Fruit fly (Drosophila melanogaster) whole organism, embryonic: ENCODE data around the gene CG14043.

Experiments
- Adf1 ChIP-seq: fragments of 200-800 bp; sonication (Bioruptor generic); IDR thresholded peaks from 2 replicates; pipeline ENCODE4 v1.3.6; 2022; ENCODE audit warnings: missing biosample characterization, missing genetic modification characterization
- BtbVII ChIP-seq: fragments of 200-800 bp; sonication (Bioruptor generic); optimal IDR thresholded peaks from 3 replicates; lab custom pipeline; 2017; ENCODE audit warnings: missing biosample characterization, mild to moderate bottlenecking, missing genetic modification characterization
- CG11085 ChIP-seq: fragments of 200-800 bp; sonication (Bioruptor generic); IDR thresholded peaks from 2 replicates; pipeline ENCODE4 v1.3.6; 2022; ENCODE audit warnings: missing biosample characterization, missing genetic modification characterization
- CG12071 ChIP-seq: fragments of 200-800 bp; sonication (Bioruptor generic); optimal IDR thresholded peaks from 3 replicates; lab custom pipeline; 2018; ENCODE audit warnings: missing biosample characterization, mild to moderate bottlenecking, missing genetic modification characterization
- CG13123 ChIP-seq: fragments of 200-800 bp; sonication (Bioruptor generic); optimal IDR thresholded peaks from 2 replicates; lab custom pipeline; 2016; ENCODE audit warnings: missing biosample characterization, missing genetic modification characterization
- CG13424 ChIP-seq: fragments of 200-800 bp; sonication (Bioruptor generic); optimal IDR thresholded peaks from 2 replicates; lab custom pipeline; 2019; ENCODE audit warnings: missing biosample characterization, mild to moderate bottlenecking, missing genetic modification characterization, moderate library complexity
- CG13894 ChIP-seq: fragments of 200-800 bp; sonication (Bioruptor generic); optimal IDR thresholded peaks from 3 replicates; lab custom pipeline; 2018; ENCODE audit warnings: missing biosample characterization, mild to moderate bottlenecking, missing genetic modification characterization, moderate library complexity
- CG15269 ChIP-seq: fragments of 200-800 bp; sonication (Bioruptor generic); optimal IDR thresholded peaks from 2 replicates; lab custom pipeline; 2018; ENCODE audit warnings: missing biosample characterization, mild to moderate bottlenecking, missing genetic modification characterization, moderate library complexity
- CG1647 ChIP-seq: fragments of 200-800 bp; sonication (Bioruptor generic); optimal IDR thresholded peaks from 3 replicates; lab custom pipeline; 2016; ENCODE audit warnings: missing biosample characterization, missing genetic modification characterization
- CG16779 ChIP-seq: fragments of 200-800 bp; sonication (Bioruptor generic); IDR thresholded peaks from 2 replicates; pipeline ENCODE4 v1.3.6; 2022; ENCODE audit warnings: missing biosample characterization, missing genetic modification characterization
- CG17829 ChIP-seq: fragments of 200-800 bp; optimal IDR thresholded peaks from 2 replicates; lab custom pipeline; 2019; ENCODE audit warnings: missing biosample characterization, mild to moderate bottlenecking, missing genetic modification characterization, moderate library complexity
- CG18011 ChIP-seq: fragments of 200-800 bp; sonication (Bioruptor generic); optimal IDR thresholded peaks from 2 replicates; lab custom pipeline; 2017; ENCODE audit warnings: missing biosample characterization, missing genetic modification characterization, mild to moderate bottlenecking, moderate library complexity, missing genotype
- CG2116 ChIP-seq: fragments of 200-800 bp; sonication (Bioruptor generic); optimal IDR thresholded peaks from 3 replicates; lab custom pipeline; 2018; ENCODE audit warnings: missing biosample characterization, mild to moderate bottlenecking, missing genetic modification characterization
- CG2202 ChIP-seq: fragments of 200-800 bp; sonication (Bioruptor generic); optimal IDR thresholded peaks from 2 replicates; lab custom pipeline; 2018; ENCODE audit warnings: missing biosample characterization, mild to moderate bottlenecking, missing genetic modification characterization
- CG2712 ChIP-seq: fragments of 200-800 bp; optimal IDR thresholded peaks from 3 replicates; lab custom pipeline; 2019; ENCODE audit warnings: missing biosample characterization, mild to moderate bottlenecking, missing genetic modification characterization, moderate library complexity
- CG2875 ChIP-seq: fragments of 200-800 bp; sonication (Bioruptor generic); optimal IDR thresholded peaks from 2 replicates; lab custom pipeline; 2017; ENCODE audit warnings: missing biosample characterization, mild to moderate bottlenecking, missing genetic modification characterization, missing genetic modification reagents
- CG31365 ChIP-seq: fragments of 200-800 bp; sonication (Bioruptor generic); optimal IDR thresholded peaks from 2 replicates; lab custom pipeline; 2018; ENCODE audit warnings: missing biosample characterization, mild to moderate bottlenecking, missing genetic modification characterization
- CG31441 ChIP-seq: fragments of 200-800 bp; sonication (Bioruptor generic); IDR thresholded peaks from 2 replicates; pipeline ENCODE4 v1.3.6; 2022; ENCODE audit warnings: missing biosample characterization, missing genetic modification characterization
- CG4617 ChIP-seq: fragments of 200-800 bp; sonication (Bioruptor generic); optimal IDR thresholded peaks from 3 replicates; lab custom pipeline; 2016; ENCODE audit warnings: missing biosample characterization, missing genetic modification characterization, borderline replicate concordance
- CG4854 ChIP-seq: fragments of 200-800 bp; sonication (Bioruptor generic); optimal IDR thresholded peaks from 2 replicates; lab custom pipeline; 2016; ENCODE audit warnings: missing biosample characterization, missing genetic modification characterization, inconsistent platforms
- CG6254 ChIP-seq: fragments of 200-800 bp; sonication (Bioruptor generic); optimal IDR thresholded peaks from 3 replicates; lab custom pipeline; 2017; ENCODE audit warnings: mild to moderate bottlenecking, missing biosample characterization, missing genetic modification reagents, missing genetic modification characterization
- CG6765 ChIP-seq: fragments of 200-800 bp; sonication (Bioruptor generic); optimal IDR thresholded peaks from 3 replicates; lab custom pipeline; 2017; ENCODE audit warnings: missing biosample characterization, mild to moderate bottlenecking, missing genetic modification characterization
- CG7271 ChIP-seq: fragments of 200-800 bp; sonication (Bioruptor generic); optimal IDR thresholded peaks from 2 replicates; lab custom pipeline; 2018; ENCODE audit warnings: missing biosample characterization, mild to moderate bottlenecking, missing genetic modification characterization, moderate library complexity
- CG7357 ChIP-seq: fragments of 200-800 bp; sonication (Bioruptor generic); IDR thresholded peaks from 3 replicates; pipeline ENCODE4 v1.3.6; 2022; ENCODE audit warnings: missing biosample characterization, missing genetic modification characterization
- CG8478 ChIP-seq: fragments of >200 bp; optimal IDR thresholded peaks from 2 replicates; lab custom pipeline; 2018
- CG8944 ChIP-seq: fragments of 200-800 bp; sonication (Bioruptor generic); optimal IDR thresholded peaks from 3 replicates; lab custom pipeline; 2016; ENCODE audit warnings: missing biosample characterization, missing genetic modification characterization
- CG9797 ChIP-seq: fragments of 200-800 bp; sonication (Bioruptor generic); optimal IDR thresholded peaks from 3 replicates; lab custom pipeline; 2018; ENCODE audit warnings: missing biosample characterization, mild to moderate bottlenecking, missing genetic modification characterization
- Dfd ChIP-seq, 2 experiments: fragments of >200 bp; optimal IDR thresholded peaks; 2 replicates each; lab custom pipeline; 2017; ENCODE audit warnings: missing biosample characterization in 2 of 2, missing genetic modification characterization in 2 of 2
- Dll ChIP-seq: fragments of 200-800 bp; sonication (Bioruptor generic); IDR thresholded peaks from 4 replicates; pipeline ENCODE4 v1.3.6; 2022; ENCODE audit warnings: missing biosample characterization, missing genetic modification characterization; ENCODE audit not compliant: partially characterized antibody
- Doc3 ChIP-seq: fragments of 200-800 bp; sonication (Bioruptor generic); IDR thresholded peaks from 3 replicates; pipeline ENCODE4 v1.3.6; 2022; ENCODE audit warnings: missing biosample characterization, missing genetic modification characterization; ENCODE audit not compliant: partially characterized antibody
- HLH3B ChIP-seq: fragments of 200-800 bp; sonication (Bioruptor generic); IDR thresholded peaks from 2 replicates; pipeline ENCODE4 v1.3.6; 2022; ENCODE audit warnings: missing biosample characterization, missing genetic modification characterization
- HmgD ChIP-seq: fragments of 200-800 bp; sonication (Bioruptor generic); optimal IDR thresholded peaks from 3 replicates; lab custom pipeline; 2016; ENCODE audit warnings: missing biosample characterization, missing genetic modification characterization
- Six4 ChIP-seq: fragments of 200-800 bp; sonication (Bioruptor generic); optimal IDR thresholded peaks from 2 replicates; lab custom pipeline; 2016; ENCODE audit warnings: missing biosample characterization, missing genetic modification characterization
- Tbp ChIP-seq: fragments of >200 bp; optimal IDR thresholded peaks from 2 replicates; lab custom pipeline; 2018; ENCODE audit warnings: missing biosample characterization, missing genetic modification characterization
- Usf ChIP-seq: fragments of 200-800 bp; sonication (Bioruptor generic); optimal IDR thresholded peaks from 2 replicates; lab custom pipeline; 2017; ENCODE audit warnings: missing genotype, missing biosample characterization, missing genetic modification characterization
- ap ChIP-seq: fragments of 200-800 bp; sonication (Bioruptor generic); IDR thresholded peaks from 2 replicates; pipeline ENCODE4 v1.3.6; 2022; ENCODE audit warnings: missing biosample characterization, missing genetic modification characterization
- br ChIP-seq: fragments of >200 bp; optimal IDR thresholded peaks from 2 replicates; lab custom pipeline; 2017
- ci ChIP-seq: fragments of 200-800 bp; sonication (Bioruptor generic); IDR thresholded peaks from 3 replicates; pipeline ENCODE4 v1.3.6; 2022; ENCODE audit warnings: missing biosample characterization, missing genetic modification characterization
- dmrt11E ChIP-seq: fragments of 200-800 bp; sonication (Bioruptor generic); optimal IDR thresholded peaks from 3 replicates; lab custom pipeline; 2018; ENCODE audit warnings: missing biosample characterization, mild to moderate bottlenecking, missing genetic modification characterization, moderate library complexity
- en ChIP-seq: fragments of 200-800 bp; sonication (Bioruptor generic); optimal IDR thresholded peaks from 2 replicates; lab custom pipeline; 2016; ENCODE audit warnings: missing biosample characterization, missing genetic modification characterization
- eyg ChIP-seq: fragments of 200-800 bp; sonication (Bioruptor generic); optimal IDR thresholded peaks from 3 replicates; lab custom pipeline; 2016; ENCODE audit warnings: missing biosample characterization, missing genetic modification characterization
- ken ChIP-seq: fragments of 200-800 bp; sonication (Bioruptor generic); IDR thresholded peaks from 3 replicates; pipeline ENCODE4 v1.3.6; 2022; ENCODE audit warnings: missing biosample characterization, missing genetic modification characterization
- klu ChIP-seq: fragments of 200-800 bp; sonication (Bioruptor generic); IDR thresholded peaks from 2 replicates; pipeline ENCODE4 v1.3.6; 2022; ENCODE audit warnings: missing biosample characterization, missing genetic modification characterization
- nerfin-1 ChIP-seq: fragments of 200-800 bp; sonication (Bioruptor generic); optimal IDR thresholded peaks from 3 replicates; lab custom pipeline; 2019; ENCODE audit warnings: missing biosample characterization, mild to moderate bottlenecking, missing genetic modification characterization, moderate library complexity
- nmo ChIP-seq: fragments of 200-800 bp; sonication (Bioruptor generic); optimal IDR thresholded peaks from 2 replicates; lab custom pipeline; 2018; ENCODE audit warnings: missing biosample characterization, mild to moderate bottlenecking, missing genetic modification characterization, moderate library complexity
- peb ChIP-seq: fragments of 200-800 bp; sonication (Bioruptor generic); IDR thresholded peaks from 2 replicates; pipeline ENCODE4 v1.3.6; 2022; ENCODE audit warnings: missing biosample characterization, missing genetic modification characterization
- ro ChIP-seq: fragments of 200-800 bp; sonication (Bioruptor generic); IDR thresholded peaks from 2 replicates; pipeline ENCODE4 v1.3.6; 2022; ENCODE audit warnings: missing biosample characterization, missing genetic modification characterization
- sug ChIP-seq: fragments of 200-800 bp; optimal IDR thresholded peaks from 2 replicates; lab custom pipeline; 2019; ENCODE audit warnings: missing biosample characterization, mild to moderate bottlenecking, missing genetic modification characterization, moderate library complexity
- tap ChIP-seq: fragments of 200-800 bp; optimal IDR thresholded peaks from 3 replicates; lab custom pipeline; 2019; ENCODE audit warnings: missing biosample characterization, mild to moderate bottlenecking, missing genetic modification characterization, moderate library complexity
- vvl ChIP-seq: fragments of 200-800 bp; sonication (Bioruptor generic); IDR thresholded peaks from 2 replicates; pipeline ENCODE4 v1.3.6; 2022; ENCODE audit warnings: missing biosample characterization, missing genetic modification characterization
- wdn ChIP-seq: fragments of 200-800 bp; sonication (Bioruptor generic); IDR thresholded peaks from 2 replicates; pipeline ENCODE4 v1.3.6; 2022; ENCODE audit warnings: missing biosample characterization, missing genetic modification characterization

CG14043 gene

dm6 chr2L:4976988-4977551 is 5.6 kb downstream of the CG14043 start, which contains the start of the genes Gmd and CG3792 (continued):
- TF ChIP-seq CG9797 (GFP tag; lab: Kevin White, UChicago) (peak; percentile 45), CG15269 (tag; lab: Kevin White, UChicago) (no peak), wdn (GFP tag; lab: Robert Waterston, UW) (peak; percentile 94), dmrt11E (tag; lab: Kevin White, UChicago) (peak; percentile 95), CG13123 (peak; percentile 92), CG8478 (lab: Kevin White, UChicago) (no peak), CG2116 (GFP tag; lab: Kevin White, UChicago) (peak; percentile 92), CG7271 (tag; lab: Kevin White, UChicago) (peak; percentile 77), Dfd (GFP tag; optimal IDR thresholded peaks at IDR 0.05; lab: Kevin White, UChicago) (no peak), Usf (GFP tag; lab: Kevin White, UChicago) (peak; percentile 87), CG2875 (GFP tag; lab: Kevin White, UChicago) (peak; percentile 88), CG7357 (peak; percentile 90), Dll (GFP tag; lab: Robert Waterston, UW) (peak; percentile 90), CG31441 (GFP tag; lab: Robert Waterston, UW) (peak; percentile 97), CG12071 (GFP tag; lab: Kevin White, UChicago) (no peak), nmo (peak; percentile 97), ro (GFP tag; lab: Robert Waterston, UW) (peak; percentile 91), CG6765 (GFP tag; lab: Kevin White, UChicago) (peak; percentile 90), Adf1 (GFP tag; lab: Robert Waterston, UW) (peak; percentile 83), HLH3B (GFP tag; lab: Robert Waterston, UW) (peak; percentile 95), CG4617 (GFP tag; lab: Kevin White, UChicago) (peak; percentile 92), ken (GFP tag; lab: Robert Waterston, UW) (peak; percentile 95), CG18011 (GFP tag; lab: Kevin White, UChicago) (peak; percentile 84), sug (tag; lab: Kevin White, UChicago) (peak; percentile 93), Six4 (GFP tag; lab: Kevin White, UChicago) (peak; percentile 92), CG4854 (peak; percentile 95), en (GFP tag; lab: Kevin White, UChicago) (peak; percentile 89), ap (peak; percentile 95), CG1647 (GFP tag; lab: Kevin White, UChicago) (peak; percentile 90), CG16779 (peak; percentile 89), CG8944 (peak; percentile 94), CG13424 (tag; lab: Kevin White, UChicago) (peak; percentile 88), CG2712 (tag; lab: Kevin White, UChicago) (peak; percentile 97), CG6254 (GFP tag; lab: Kevin White, UChicago) (peak; percentile 90), CG31365 (tag; lab: Kevin White, UChicago) (peak; percentile 63), Doc3 (peak; percentile 88), nerfin-1 (tag; lab: Kevin White, UChicago) (peak; percentile 93), ci (GFP tag; lab: Robert Waterston, UW) (peak; percentile 93), CG13894 (tag; lab: Kevin White, UChicago) (peak; percentile 95), HmgD (GFP tag; lab: Kevin White, UChicago) (peak; percentile 87), eyg (GFP tag; lab: Kevin White, UChicago) (peak; percentile 67), CG11085 (peak; percentile 94), vvl (GFP tag; lab: Robert Waterston, UW) (peak; percentile 98), BtbVII (GFP tag; lab: Kevin White, UChicago) (peak; percentile 95), CG17829 (tag; lab: Kevin White, UChicago) (peak; percentile 95), Tbp (GFP tag; lab: Kevin White, UChicago) (no peak), tap (tag; lab: Kevin White, UChicago) (peak; percentile 88), peb (GFP tag; lab: Robert Waterston, UW) (peak; percentile 96), CG2202 (peak; percentile 73), br (lab: Kevin White, UChicago) (no peak), klu (GFP tag; lab: Robert Waterston, UW) (peak; percentile 95)
